Fruit fly (Drosophila melanogaster) whole organism, embryonic: ENCODE results near the gene CG44838.

Experiments used
- Atf6 ChIP-seq: fragments of 200-800 bp; sonication (Bioruptor generic); IDR thresholded peaks from 2 replicates; pipeline ENCODE4 v1.3.6; 2022; ENCODE audit warnings: missing biosample characterization, missing genetic modification characterization
- CG10209 ChIP-seq: fragments of 200-800 bp; sonication (Bioruptor generic); optimal IDR thresholded peaks from 3 replicates; lab custom pipeline; 2017; ENCODE audit warnings: missing biosample characterization, mild to moderate bottlenecking, missing genetic modification characterization, missing genetic modification reagents
- CG10543 ChIP-seq: fragments of 200-800 bp; sonication (Bioruptor generic); optimal IDR thresholded peaks from 3 replicates; lab custom pipeline; 2017; ENCODE audit warnings: missing biosample characterization, mild to moderate bottlenecking, missing genetic modification characterization, moderate library complexity
- CG11085 ChIP-seq: fragments of 200-800 bp; sonication (Bioruptor generic); IDR thresholded peaks from 2 replicates; pipeline ENCODE4 v1.3.6; 2022; ENCODE audit warnings: missing biosample characterization, missing genetic modification characterization
- CG11456 ChIP-seq: fragments of 200-800 bp; sonication (Bioruptor generic); IDR thresholded peaks from 3 replicates; pipeline ENCODE4 v1.3.6; 2022; ENCODE audit warnings: missing biosample characterization, missing genetic modification characterization
- CG11560 ChIP-seq: fragments of 200-800 bp; sonication (Bioruptor generic); IDR thresholded peaks from 3 replicates; pipeline ENCODE4 v1.3.6; 2022; ENCODE audit warnings: missing biosample characterization, missing genetic modification characterization
- CG12659 ChIP-seq: fragments of 200-800 bp; sonication (Bioruptor generic); optimal IDR thresholded peaks from 3 replicates; lab custom pipeline; 2017; ENCODE audit warnings: mild to moderate bottlenecking, missing biosample characterization, missing genetic modification reagents, missing genetic modification characterization
- CG18599 ChIP-seq: fragments of 200-800 bp; sonication (Bioruptor generic); optimal IDR thresholded peaks from 3 replicates; lab custom pipeline; 2017; ENCODE audit warnings: missing biosample characterization, missing genetic modification characterization, mild to moderate bottlenecking, moderate library complexity, missing genetic modification reagents
- CG2116 ChIP-seq: fragments of 200-800 bp; sonication (Bioruptor generic); optimal IDR thresholded peaks from 3 replicates; lab custom pipeline; 2018; ENCODE audit warnings: missing biosample characterization, mild to moderate bottlenecking, missing genetic modification characterization
- CG31224 ChIP-seq: fragments of 200-800 bp; sonication (Bioruptor generic); IDR thresholded peaks from 2 replicates; pipeline ENCODE4 v1.3.6; 2022; ENCODE audit warnings: missing biosample characterization, missing genetic modification characterization
- CG4328 ChIP-seq: fragments of 200-800 bp; sonication (Bioruptor generic); optimal IDR thresholded peaks from 3 replicates; lab custom pipeline; 2017; ENCODE audit warnings: missing biosample characterization, missing genetic modification reagents, missing genetic modification characterization
- CG43689 ChIP-seq: fragments of 200-800 bp; sonication (Bioruptor generic); IDR thresholded peaks from 2 replicates; pipeline ENCODE4 v1.3.6; 2022; ENCODE audit warnings: missing biosample characterization, missing genetic modification characterization
- CG4707 ChIP-seq: fragments of 200-800 bp; sonication (Bioruptor generic); optimal IDR thresholded peaks from 2 replicates; lab custom pipeline; 2018; ENCODE audit warnings: missing biosample characterization, mild to moderate bottlenecking, missing genetic modification characterization, moderate library complexity
- CG6765 ChIP-seq: fragments of 200-800 bp; sonication (Bioruptor generic); optimal IDR thresholded peaks from 3 replicates; lab custom pipeline; 2017; ENCODE audit warnings: missing biosample characterization, mild to moderate bottlenecking, missing genetic modification characterization
- CG6854 ChIP-seq: fragments of 200-800 bp; sonication (Bioruptor generic); optimal IDR thresholded peaks from 3 replicates; lab custom pipeline; 2017; ENCODE audit warnings: missing biosample characterization, mild to moderate bottlenecking, missing genetic modification characterization
- CG7745 ChIP-seq: fragments of 200-800 bp; sonication (Bioruptor generic); optimal IDR thresholded peaks from 2 replicates; lab custom pipeline; 2018; ENCODE audit warnings: missing biosample characterization, mild to moderate bottlenecking, missing genetic modification characterization, moderate library complexity
- CG8281 ChIP-seq: fragments of 200-800 bp; sonication (Bioruptor generic); optimal IDR thresholded peaks from 2 replicates; lab custom pipeline; 2018; ENCODE audit warnings: missing biosample characterization, mild to moderate bottlenecking, missing genetic modification characterization, moderate library complexity
- CG9932 ChIP-seq: fragments of 200-800 bp; sonication (Bioruptor generic); IDR thresholded peaks from 2 replicates; pipeline ENCODE4 v1.3.6; 2022; ENCODE audit warnings: missing biosample characterization, missing genetic modification characterization
- Eip74EF ChIP-seq, 2 experiments: fragments of 200-800 bp in 1 of 2; fragments of >200 bp in 1 of 2; sonication (Bioruptor generic) in 1 of 2; optimal IDR thresholded peaks; 2 replicates each; lab custom pipeline; 2017 to 2019; ENCODE audit warnings: missing biosample characterization in 2 of 2, missing genetic modification characterization in 2 of 2, mild to moderate bottlenecking in 1 of 2, moderate library complexity in 1 of 2
- HHEX ChIP-seq: fragments of 200-800 bp; sonication (Bioruptor generic); optimal IDR thresholded peaks from 3 replicates; lab custom pipeline; 2017; ENCODE audit warnings: missing biosample characterization, mild to moderate bottlenecking, missing genetic modification characterization, missing genetic modification reagents
- Hmr ChIP-seq: fragments of 200-800 bp; sonication (Bioruptor generic); optimal IDR thresholded peaks from 3 replicates; lab custom pipeline; 2017; ENCODE audit warnings: mild to moderate bottlenecking, missing biosample characterization, missing genetic modification reagents, missing genetic modification characterization
- Hr51 ChIP-seq, 2 experiments: fragments of 200-800 bp; sonication (Bioruptor generic); optimal IDR thresholded peaks; 2 replicates in 1 of 2; 3 replicates in 1 of 2; lab custom pipeline; 2016 to 2018; ENCODE audit warnings: missing biosample characterization in 2 of 2, missing genetic modification characterization in 2 of 2, mild to moderate bottlenecking in 1 of 2, moderate library complexity in 1 of 2
- Max ChIP-seq: fragments of 200-800 bp; sonication (Bioruptor generic); optimal IDR thresholded peaks from 2 replicates; lab custom pipeline; 2016; ENCODE audit warnings: missing biosample characterization, mild to moderate bottlenecking, missing genetic modification characterization
- Poxn ChIP-seq: fragments of 200-800 bp; sonication (Bioruptor generic); IDR thresholded peaks from 2 replicates; pipeline ENCODE4 v1.3.6; 2022; ENCODE audit warnings: missing biosample characterization, missing genetic modification characterization
- Sry-δ ChIP-seq: fragments of 200-800 bp; sonication (Bioruptor generic); optimal IDR thresholded peaks from 2 replicates; lab custom pipeline; 2016; ENCODE audit warnings: missing biosample characterization, missing genetic modification characterization
- Xbp1 ChIP-seq: fragments of 200-800 bp; sonication (Bioruptor generic); optimal IDR thresholded peaks from 3 replicates; lab custom pipeline; 2016; ENCODE audit warnings: missing biosample characterization, mild to moderate bottlenecking, missing genetic modification characterization
- al ChIP-seq: fragments of 200-800 bp; sonication (Bioruptor generic); IDR thresholded peaks from 2 replicates; pipeline ENCODE4 v1.3.6; 2022; ENCODE audit warnings: missing biosample characterization, missing genetic modification characterization
- ara ChIP-seq: fragments of 200-800 bp; sonication (Bioruptor generic); IDR thresholded peaks from 2 replicates; pipeline ENCODE4 v1.3.6; 2022; ENCODE audit warnings: missing biosample characterization, missing genetic modification characterization
- caup ChIP-seq: fragments of 200-800 bp; sonication (Bioruptor generic); optimal IDR thresholded peaks from 3 replicates; lab custom pipeline; 2017; ENCODE audit warnings: missing biosample characterization, mild to moderate bottlenecking, missing genetic modification characterization, moderate library complexity; ENCODE audit not compliant: severe bottlenecking
- dm ChIP-seq: fragments of 200-800 bp; sonication (Bioruptor generic); optimal IDR thresholded peaks from 3 replicates; lab custom pipeline; 2016; ENCODE audit warnings: missing biosample characterization, missing genetic modification characterization
- emc ChIP-seq: fragments of 200-800 bp; sonication (Bioruptor generic); optimal IDR thresholded peaks from 2 replicates; lab custom pipeline; 2016; ENCODE audit warnings: missing biosample characterization, missing genetic modification characterization
- ewg ChIP-seq: fragments of 200-800 bp; sonication (Bioruptor generic); optimal IDR thresholded peaks from 3 replicates; lab custom pipeline; 2017; ENCODE audit warnings: mild to moderate bottlenecking, missing biosample characterization, missing genetic modification reagents, missing genetic modification characterization
- fd102C ChIP-seq: fragments of 200-800 bp; sonication (Bioruptor generic); optimal IDR thresholded peaks from 2 replicates; lab custom pipeline; 2018; ENCODE audit warnings: missing biosample characterization, mild to moderate bottlenecking, missing genetic modification characterization, moderate library complexity
- gt ChIP-seq: fragments of 200-800 bp; sonication (Bioruptor generic); IDR thresholded peaks from 2 replicates; pipeline ENCODE4 v1.3.6; 2022; ENCODE audit warnings: missing biosample characterization, missing genetic modification characterization
- hb ChIP-seq: fragments of 200-800 bp; sonication (Bioruptor generic); IDR thresholded peaks from 3 replicates; pipeline ENCODE4 v1.3.6; 2022; ENCODE audit warnings: missing biosample characterization, missing genetic modification characterization; ENCODE audit not compliant: partially characterized antibody
- hbn ChIP-seq: fragments of 200-800 bp; sonication (Bioruptor generic); IDR thresholded peaks from 2 replicates; pipeline ENCODE4 v1.3.6; 2022; ENCODE audit warnings: missing biosample characterization, missing genetic modification characterization; ENCODE audit not compliant: partially characterized antibody
- kni ChIP-seq: fragments of 200-800 bp; sonication (Bioruptor generic); optimal IDR thresholded peaks from 3 replicates; lab custom pipeline; 2017; ENCODE audit warnings: mild to moderate bottlenecking, missing biosample characterization, missing genetic modification reagents, missing genetic modification characterization
- knrl ChIP-seq: fragments of 200-800 bp; sonication (Bioruptor generic); IDR thresholded peaks from 3 replicates; pipeline ENCODE4 v1.3.6; 2022; ENCODE audit warnings: missing biosample characterization, missing genetic modification characterization; ENCODE audit not compliant: partially characterized antibody
- lmd ChIP-seq: fragments of 200-800 bp; sonication (Bioruptor generic); IDR thresholded peaks from 2 replicates; pipeline ENCODE4 v1.3.6; 2022; ENCODE audit warnings: missing biosample characterization, missing genetic modification characterization
- luna ChIP-seq: fragments of 200-800 bp; sonication (Bioruptor generic); optimal IDR thresholded peaks from 2 replicates; lab custom pipeline; 2016; ENCODE audit warnings: missing biosample characterization, missing genetic modification characterization
- pan ChIP-seq, 4 experiments: fragments of >200 bp in 3 of 4; fragments of 200-800 bp in 1 of 4; sonication (Bioruptor generic) in 1 of 4; optimal IDR thresholded peaks in 3 of 4; IDR thresholded peaks in 1 of 4; 2 replicates each; pipeline versions ENCODE4 v1.3.6 to Lab custom; 2017 to 2022; ENCODE audit warnings: missing biosample characterization in 2 of 4, missing genetic modification characterization in 2 of 4, mixed read lengths in 1 of 4
- pros ChIP-seq: fragments of 200-800 bp; sonication (Bioruptor generic); optimal IDR thresholded peaks from 3 replicates; lab custom pipeline; 2019; ENCODE audit warnings: missing biosample characterization, mild to moderate bottlenecking, missing genetic modification characterization, moderate library complexity
- pzg ChIP-seq: fragments of 200-800 bp; sonication (Bioruptor generic); optimal IDR thresholded peaks from 3 replicates; lab custom pipeline; 2018; ENCODE audit warnings: missing biosample characterization, mild to moderate bottlenecking, missing genetic modification characterization, moderate library complexity
- slou ChIP-seq: fragments of 200-800 bp; sonication (Bioruptor generic); optimal IDR thresholded peaks from 3 replicates; lab custom pipeline; 2016; ENCODE audit warnings: missing biosample characterization, missing genetic modification characterization
- ssp ChIP-seq: fragments of 200-800 bp; sonication (Bioruptor generic); IDR thresholded peaks from 2 replicates; pipeline ENCODE4 v1.3.6; 2022; ENCODE audit warnings: missing biosample characterization, missing genetic modification characterization
- trh ChIP-seq: fragments of 200-800 bp; sonication (Bioruptor generic); optimal IDR thresholded peaks from 2 replicates; lab custom pipeline; 2016; ENCODE audit warnings: missing biosample characterization, missing genetic modification characterization
- usp ChIP-seq: fragments of >200 bp; optimal IDR thresholded peaks from 2 replicates; lab custom pipeline; 2017; ENCODE audit warnings: missing biosample characterization, missing genetic modification characterization
- zfh2 ChIP-seq: fragments of 200-800 bp; sonication (Bioruptor generic); optimal IDR thresholded peaks from 2 replicates; lab custom pipeline; 2016; ENCODE audit warnings: missing biosample characterization, missing genetic modification characterization

Gene CG44838

dm6 chr3L:9462247-9462769, 1.5 kb downstream of the CG44838 start (continued):
- TF ChIP-seq CG2116 (GFP tag; lab: Kevin White, UChicago), result peak; percentile 52
- TF ChIP-seq fd102C, result peak; percentile 37
- TF ChIP-seq CG11085, result peak; percentile 45; the same call in 1 of the 2 replicates
- TF ChIP-seq Atf6 (GFP tag; lab: Robert Waterston, UW), result peak; percentile 73; the same call in 1 of the 2 replicates
- TF ChIP-seq CG9932, result peak; percentile 45
- TF ChIP-seq Hr51 (GFP tag; optimal IDR thresholded peaks at IDR 0.05; lab: Kevin White, UChicago), result peak; percentile 46 to 93
- TF ChIP-seq kni, result peak; percentile 31
- TF ChIP-seq ewg, result peak; percentile 69
- peak; percentile 86 for TF ChIP-seq CG12659 (GFP tag; lab: Kevin White, UChicago)
- TF ChIP-seq slou (GFP tag; lab: Kevin White, UChicago), result no peak
- peak; percentile 74 for TF ChIP-seq CG8281 (tag; lab: Kevin White, UChicago)
- no peak for TF ChIP-seq hbn
- TF ChIP-seq pzg, result no peak
- TF ChIP-seq CG7745 (tag; lab: Kevin White, UChicago), result no peak
- no peak for TF ChIP-seq usp
- TF ChIP-seq HHEX (GFP tag; lab: Kevin White, UChicago), result peak; percentile 83
- no peak for TF ChIP-seq CG43689 (GFP tag; lab: Robert Waterston, UW)
- peak; percentile 92 for TF ChIP-seq Hmr (GFP tag; lab: Kevin White, UChicago)
- peak; percentile 58; the same call in 1 of the 2 replicates for TF ChIP-seq ara (GFP tag; lab: Robert Waterston, UW)
- 0 out of 2 replicates have a peak, but pooled peaks have one; percentile 6 for TF ChIP-seq ssp
- peak; percentile 53; the same call in 1 of the 2 replicates for TF ChIP-seq al (GFP tag; lab: Robert Waterston, UW)
- TF ChIP-seq caup (GFP tag; lab: Kevin White, UChicago), result peak; percentile 79
- no peak for TF ChIP-seq CG11456 (GFP tag; lab: Robert Waterston, UW)
- TF ChIP-seq pan (optimal IDR thresholded peaks at IDR 0.05; lab: Kevin White, UChicago), result no peak
- peak in 1 of 2 experiments; percentile 76 for TF ChIP-seq pan (GFP tag; optimal IDR thresholded peaks at IDR 0.05 in 1 of 2, IDR thresholded peaks at IDR 0.05 in 1 of 2)
- peak; percentile 79 for TF ChIP-seq CG10543 (GFP tag; lab: Kevin White, UChicago)
- TF ChIP-seq CG6854, result peak; percentile 92
- peak; percentile 15 for TF ChIP-seq Sry-δ (GFP tag; lab: Kevin White, UChicago)
- TF ChIP-seq dm, result no peak
- no peak for TF ChIP-seq hb
- TF ChIP-seq lmd (GFP tag; lab: Robert Waterston, UW), result peak; percentile 72
- peak; percentile 58 for TF ChIP-seq zfh2 (GFP tag; lab: Kevin White, UChicago)
- TF ChIP-seq knrl (GFP tag; lab: Robert Waterston, UW), result no peak
- TF ChIP-seq CG11560 (tag; lab: Robert Waterston, UW), result 0 out of 3 replicates have a peak, but pooled peaks have one; percentile 28
- peak; percentile 58 for TF ChIP-seq trh
- peak; percentile 58; the same call in 1 of the 2 replicates for TF ChIP-seq gt (GFP tag; lab: Robert Waterston, UW)
- TF ChIP-seq Xbp1 (GFP tag; lab: Kevin White, UChicago), result peak; percentile 84
- TF ChIP-seq CG4707, result peak; percentile 47
- peak; percentile 75 for TF ChIP-seq pros (GFP tag; lab: Kevin White, UChicago)
- peak; percentile 88 for TF ChIP-seq CG6765 (GFP tag; lab: Kevin White, UChicago)
- peak; percentile 36 for TF ChIP-seq luna (GFP tag; lab: Kevin White, UChicago)
- peak; percentile 88 for TF ChIP-seq CG10209
- no peak for TF ChIP-seq emc (GFP tag; lab: Kevin White, UChicago)
- TF ChIP-seq Max (GFP tag; lab: Kevin White, UChicago), result peak; percentile 90
- 0 out of 2 replicates have a peak, but pooled peaks have one; percentile 35 for TF ChIP-seq CG31224
- TF ChIP-seq CG4328 (GFP tag; lab: Kevin White, UChicago), result peak; percentile 88
- TF ChIP-seq Eip74EF (GFP tag; optimal IDR thresholded peaks at IDR 0.05; lab: Kevin White, UChicago), result peak in 1 of 2 experiments; percentile 92
- TF ChIP-seq Poxn (GFP tag; lab: Robert Waterston, UW), result no peak
- TF ChIP-seq CG18599 (GFP tag; lab: Kevin White, UChicago), result peak; percentile 93
